Fruit fly (Drosophila melanogaster): ENCODE measurements around the gene CG32081.
A peak's percentile ranks its signal among the peaks of the same experiment; 100 is the strongest.

The CG32081 gene

dm6 chr3L:11062441-11062840 is 35.1 kb downstream of the CG32081 start, which contains the start of gene CG32069 (continued):
- TF ChIP-seq rib (GFP tag; IDR thresholded peaks at IDR 0.05) (no peak), MESR4 (GFP tag; optimal IDR thresholded peaks at IDR 0.05) (peak; percentile 54), h (optimal IDR thresholded peaks at IDR 0.05) (no peak), Chrac-16 (GFP tag; optimal IDR thresholded peaks at IDR 0.05) (no peak), Dp (GFP tag; optimal IDR thresholded peaks at IDR 0.05) (peak; percentile 84), MBD-R2 (GFP tag; IDR thresholded peaks at IDR 0.05) (peak; percentile 73), Doc2 (GFP tag; IDR thresholded peaks at IDR 0.05) (no peak), p53 (GFP tag; optimal IDR thresholded peaks at IDR 0.05) (no peak), CG3281 (GFP tag; optimal IDR thresholded peaks at IDR 0.05) (no peak), CG11695 (GFP tag; IDR thresholded peaks at IDR 0.05) (no peak), Bgb (GFP tag; IDR thresholded peaks at IDR 0.05; ENCODE audit: partially characterized antibody) (no peak), usp (GFP tag; optimal IDR thresholded peaks at IDR 0.05) (no peak), Sry-β (GFP tag; optimal IDR thresholded peaks at IDR 0.05) (peak; percentile 81), E2f2 (GFP tag; IDR thresholded peaks at IDR 0.05) (peak; percentile 88), pzg (GFP tag; optimal IDR thresholded peaks at IDR 0.05) (peak; percentile 53), CG9437 (GFP tag; optimal IDR thresholded peaks at IDR 0.05) (no peak), CG10462 (GFP tag; optimal IDR thresholded peaks at IDR 0.05) (no peak), Sin3A (optimal IDR thresholded peaks at IDR 0.05) (no peak), YL-1 (GFP tag; optimal IDR thresholded peaks at IDR 0.05) (peak; percentile 11)

dm6 chr3L:11064689-11065088 is 37.3 kb downstream of the CG32081 start, which contains the start of the genes CG32075, CG45101 and SuUR:
CG32075 (minus strand) TSS chr3L:11064941.
CG45101 (plus strand) TSS chr3L:11064991.
SuUR (plus strand) TSS chr3L:11064991.
- TF ChIP-seq CG9797 (GFP tag; optimal IDR thresholded peaks at IDR 0.05) (peak; percentile 23), CG15601 (tag; optimal IDR thresholded peaks at IDR 0.05) (peak; percentile 77), CG13296 (GFP tag; optimal IDR thresholded peaks at IDR 0.05) (peak; percentile 79), zfh1 (GFP tag; IDR thresholded peaks at IDR 0.05) (peak; percentile 92), HmgD (GFP tag; optimal IDR thresholded peaks at IDR 0.05) (peak; percentile 73), CG6175 (GFP tag; IDR thresholded peaks at IDR 0.05) (peak; percentile 66; the same call in 1 of the 3 replicates), E2f1 (GFP tag; IDR thresholded peaks at IDR 0.05) (peak; percentile 90), pan (optimal IDR thresholded peaks at IDR 0.05) (no peak), pan (GFP tag; optimal IDR thresholded peaks at IDR 0.05 in 1 of 2, IDR thresholded peaks at IDR 0.05 in 1 of 2) (peak in 1 of 2 experiments; percentile 92), ash1 (GFP tag; optimal IDR thresholded peaks at IDR 0.05) (no peak), CG4820 (GFP tag; optimal IDR thresholded peaks at IDR 0.05) (peak; percentile 78), CG10979 (tag; optimal IDR thresholded peaks at IDR 0.05) (peak; percentile 76), Eip74EF (GFP tag; optimal IDR thresholded peaks at IDR 0.05) (peak in 1 of 2 experiments; percentile 35), maf-S (GFP tag; optimal IDR thresholded peaks at IDR 0.05) (peak; percentile 75), lmd (GFP tag; IDR thresholded peaks at IDR 0.05) (peak; percentile 88), cad (GFP tag; optimal IDR thresholded peaks at IDR 0.05) (no peak), CG9215 (GFP tag; IDR thresholded peaks at IDR 0.05) (peak; percentile 82), gt (GFP tag; IDR thresholded peaks at IDR 0.05) (peak; percentile 75; the same call in 1 of the 2 replicates), chif (GFP tag; optimal IDR thresholded peaks at IDR 0.05) (peak; percentile 89 to 94), az2 (GFP tag; optimal IDR thresholded peaks at IDR 0.05) (peak; percentile 87), CG6791 (GFP tag; IDR thresholded peaks at IDR 0.05; ENCODE audit: partially characterized antibody) (no peak), CG4282 (GFP tag; optimal IDR thresholded peaks at IDR 0.05) (peak; percentile 74), mld (GFP tag; IDR thresholded peaks at IDR 0.05; ENCODE audit: partially characterized antibody) (no peak), CG12744 (GFP tag; optimal IDR thresholded peaks at IDR 0.05) (peak; percentile 89), CG9437 (GFP tag; optimal IDR thresholded peaks at IDR 0.05) (peak; percentile 69), Aef1 (GFP tag; IDR thresholded peaks at IDR 0.05) (peak; percentile 90), Hmr (GFP tag; optimal IDR thresholded peaks at IDR 0.05) (peak; percentile 82), Oaz (GFP tag; IDR thresholded peaks at IDR 0.05) (peak; percentile 74), lov (optimal IDR thresholded peaks at IDR 0.05) (no peak), lov (GFP tag; IDR thresholded peaks at IDR 0.05) (0 out of 3 replicates have a peak, but pooled peaks have one; percentile 58), fd64A (GFP tag; optimal IDR thresholded peaks at IDR 0.05) (no peak), CG2129 (GFP tag; IDR thresholded peaks at IDR 0.05; ENCODE audit: partially characterized antibody) (no peak), ATbp (GFP tag; optimal IDR thresholded peaks at IDR 0.05) (peak; percentile 60), CG6689 (GFP tag; IDR thresholded peaks at IDR 0.05) (peak; percentile 88)

Measured in whole organism, embryonic.